Worm (Caenorhabditis elegans): Measurements from ENCODE around the gene snpn-1.
"Not testable (repeated sequence)": the region's sequence is repeated elsewhere in the genome, so short reads cannot be mapped to it uniquely, and the experiment has no call there.

ce11 chrIV:5064961-5065360 lies 25.9 kb downstream of the snpn-1 start, which contains the start of gene msp-53:
- not testable (repeated sequence) for TF ChIP-seq dao-5, W03F9.2, him-1 (tag; optimal IDR thresholded peaks at IDR 0.05)

Measured in whole organism, L4/young adult.